1 fruit fly cellular context compared by ENCODE assay signal in genomic region chr2L:5982334-5982987, dm6.
A peak's percentile ranks its signal among the peaks of the same experiment; 100 is the strongest.
TF ChIP-seq lines count a peak whose summit lies in the region.

No protein-coding gene starts in this region.

TF ChIP-seq in whole organism, embryonic, 481 proteins besides CTCF, POLR2A, EP300 and RAD21 (continued from another document):
- TF ChIP-seq Nf-YB (GFP tag; optimal IDR thresholded peaks at IDR 0.05; lab: Kevin White, UChicago) (peak; percentile 50), Lpt (GFP tag; optimal IDR thresholded peaks at IDR 0.05; lab: Kevin White, UChicago) (no peak), esg (GFP tag; conservative IDR thresholded peaks at IDR 0.05; lab: Robert Waterston, UW) (no peak), gsb-n (tag; optimal IDR thresholded peaks at IDR 0.05; lab: Kevin White, UChicago) (peak; percentile 13), BtbVII (GFP tag; optimal IDR thresholded peaks at IDR 0.05; lab: Kevin White, UChicago) (no peak), sob (GFP tag; IDR thresholded peaks at IDR 0.05; lab: Robert Waterston, UW) (no peak), nom (GFP tag; optimal IDR thresholded peaks at IDR 0.05; lab: Kevin White, UChicago) (no peak), CG12391 (tag; optimal IDR thresholded peaks at IDR 0.05; lab: Kevin White, UChicago) (peak; percentile 27), gce (GFP tag; IDR thresholded peaks at IDR 0.05; lab: Robert Waterston, UW) (no peak), CG3726 (GFP tag; IDR thresholded peaks at IDR 0.05; lab: Robert Waterston, UW) (no peak)
